Worm (Caenorhabditis elegans) whole organism, L1 larva: ENCODE results near the gene deg-1.

ENCODE experiments used
- C04F5.9 ChIP-seq: sonication (generic microtip); optimal IDR thresholded peaks from 2 replicates; lab custom pipeline; 2016; ENCODE audit warnings: missing genetic modification characterization, missing compliant biosample characterization
- C16A3.4 ChIP-seq: fragments of 150-350 bp; optimal IDR thresholded peaks from 2 replicates; lab custom pipeline; 2014; ENCODE audit warnings: missing biosample characterization, missing genetic modification characterization
- C34B4.2 ChIP-seq: sonication (generic microtip); optimal IDR thresholded peaks from 2 replicates; lab custom pipeline; 2017; ENCODE audit warnings: mild to moderate bottlenecking, missing genetic modification characterization, missing compliant biosample characterization
- Y116A8C.19 ChIP-seq: sonication (generic microtip); optimal IDR thresholded peaks from 2 replicates; lab custom pipeline; 2016; ENCODE audit warnings: missing compliant biosample characterization, missing genetic modification characterization, borderline replicate concordance
- aha-1 ChIP-seq: fragments of 150-350 bp; optimal IDR thresholded peaks from 2 replicates; lab custom pipeline; 2014; ENCODE audit warnings: missing biosample characterization, missing genetic modification characterization
- alr-1 ChIP-seq: fragments of 200-800 bp; sonication (Bioruptor generic); optimal IDR thresholded peaks from 2 replicates; lab custom pipeline; 2018; ENCODE audit warnings: borderline replicate concordance, mild to moderate bottlenecking, missing genetic modification characterization, missing compliant biosample characterization
- ama-1 ChIP-seq: fragments of 150-350 bp; optimal IDR thresholded peaks from 2 replicates; lab custom pipeline; 2014
- ceh-63 ChIP-seq: fragments of 200-800 bp; sonication (Bioruptor generic); optimal IDR thresholded peaks from 2 replicates; lab custom pipeline; 2018; ENCODE audit warnings: mild to moderate bottlenecking, missing genetic modification characterization, missing compliant biosample characterization
- ceh-8 ChIP-seq: fragments of 200-800 bp; sonication (Bioruptor generic); optimal IDR thresholded peaks from 2 replicates; lab custom pipeline; 2018; ENCODE audit warnings: mild to moderate bottlenecking, missing genetic modification characterization, moderate library complexity, missing compliant biosample characterization
- ceh-88 ChIP-seq: fragments of 200-800 bp; sonication (Bioruptor generic); IDR thresholded peaks from 2 replicates; pipeline ENCODE4 v1.3.6; 2022; ENCODE audit warnings: missing genetic modification characterization, missing compliant biosample characterization
- ces-1 ChIP-seq: fragments of 150-350 bp; optimal IDR thresholded peaks from 2 replicates; lab custom pipeline; 2014; ENCODE audit warnings: missing biosample characterization, missing genetic modification reagents, missing genetic modification characterization
- dsc-1 ChIP-seq: sonication (generic microtip); optimal IDR thresholded peaks from 2 replicates; lab custom pipeline; 2016; ENCODE audit warnings: mild to moderate bottlenecking, missing genetic modification characterization, missing compliant biosample characterization
- efl-1 ChIP-seq, 4 experiments: fragments of 150-350 bp; optimal IDR thresholded peaks in 3 of 4; peaks in 1 of 4; 1 replicate in 1 of 4; 2 replicates in 3 of 4; lab custom pipeline; 2014; ENCODE audit warnings: missing biosample characterization in 2 of 4, missing genetic modification characterization in 2 of 4, missing genetic modification reagents in 2 of 4
- egl-13 ChIP-seq: sonication (generic microtip); optimal IDR thresholded peaks from 2 replicates; lab custom pipeline; 2016; ENCODE audit warnings: missing genotype, missing genetic modification reagents, missing genetic modification characterization, missing compliant biosample characterization
- elt-2 ChIP-seq: sonication (generic microtip); optimal IDR thresholded peaks from 2 replicates; lab custom pipeline; 2016; ENCODE audit warnings: missing genetic modification characterization, mild to moderate bottlenecking, inconsistent platforms, missing compliant biosample characterization, missing genetic modification reagents
- elt-3 ChIP-seq, 6 experiments: fragments of 150-350 bp in 1 of 6; sonication (generic microtip); optimal IDR thresholded peaks; 2 replicates each; lab custom pipeline; 2017 to 2018; ENCODE audit warnings: missing biosample characterization in 6 of 6, missing genetic modification characterization in 6 of 6, inconsistent platforms in 1 of 6
- ets-5 ChIP-seq: fragments of 200-800 bp; sonication (Bioruptor generic); IDR thresholded peaks from 2 replicates; pipeline ENCODE4 v1.3.6; 2022; ENCODE audit warnings: missing genetic modification characterization, missing compliant biosample characterization
- fkh-10 ChIP-seq: sonication (generic microtip); optimal IDR thresholded peaks from 2 replicates; lab custom pipeline; 2017; ENCODE audit warnings: missing biosample characterization, missing genetic modification reagents, missing genetic modification characterization
- fkh-8 ChIP-seq: sonication (generic microtip); optimal IDR thresholded peaks from 2 replicates; lab custom pipeline; 2016; ENCODE audit warnings: mild to moderate bottlenecking, missing genetic modification characterization, missing compliant biosample characterization
- fos-1 ChIP-seq: fragments of 150-350 bp; optimal IDR thresholded peaks from 2 replicates; lab custom pipeline; 2014; ENCODE audit warnings: missing biosample characterization, missing genetic modification characterization
- grh-1 ChIP-seq: fragments of 200-800 bp; sonication (Bioruptor generic); IDR thresholded peaks from 2 replicates; pipeline ENCODE4 v1.3.6; 2022; ENCODE audit warnings: missing genetic modification reagents, missing genetic modification characterization, missing compliant biosample characterization
- hlh-17 ChIP-seq: fragments of 200-800 bp; sonication (Bioruptor generic); optimal IDR thresholded peaks from 2 replicates; lab custom pipeline; 2018; ENCODE audit warnings: missing genetic modification characterization, mild to moderate bottlenecking, missing compliant biosample characterization, moderate library complexity, borderline replicate concordance
- hlh-4 ChIP-seq: sonication (generic microtip); optimal IDR thresholded peaks from 2 replicates; lab custom pipeline; 2016; ENCODE audit warnings: mild to moderate bottlenecking, missing genetic modification characterization, missing compliant biosample characterization
- irx-1 ChIP-seq: sonication (generic microtip); optimal IDR thresholded peaks from 2 replicates; lab custom pipeline; 2016; ENCODE audit warnings: missing genetic modification characterization, missing compliant biosample characterization
- isw-1 ChIP-seq: fragments of 200-800 bp; sonication (Bioruptor generic); IDR thresholded peaks from 2 replicates; pipeline ENCODE4 v1.3.6; 2022; ENCODE audit warnings: missing genetic modification characterization, missing compliant biosample characterization
- jun-1 ChIP-seq: fragments of 150-350 bp; optimal IDR thresholded peaks from 2 replicates; lab custom pipeline; 2014; ENCODE audit warnings: missing biosample characterization, missing genetic modification reagents, missing genetic modification characterization
- lin-13 ChIP-seq: fragments of 150-350 bp; optimal IDR thresholded peaks from 2 replicates; lab custom pipeline; 2014; ENCODE audit warnings: missing biosample characterization, missing genetic modification reagents, missing genetic modification characterization
- lin-14 ChIP-seq: fragments of 200-800 bp; sonication (Bioruptor generic); optimal IDR thresholded peaks from 2 replicates; lab custom pipeline; 2018; ENCODE audit warnings: mild to moderate bottlenecking, missing genetic modification characterization, moderate library complexity, missing compliant biosample characterization
- lin-35 ChIP-seq, 2 experiments: fragments of 150-350 bp; optimal IDR thresholded peaks; 2 replicates each; lab custom pipeline; 2014; ENCODE audit warnings: missing biosample characterization in 2 of 2, missing genetic modification characterization in 2 of 2, missing genetic modification reagents in 2 of 2
- lir-3 ChIP-seq: sonication (generic microtip); optimal IDR thresholded peaks from 2 replicates; lab custom pipeline; 2016; ENCODE audit warnings: mild to moderate bottlenecking, missing genetic modification characterization, moderate library complexity, missing compliant biosample characterization; ENCODE audit not compliant: poor library complexity
- lsy-2 ChIP-seq, 2 experiments: fragments of 150-350 bp; optimal IDR thresholded peaks; 2 replicates each; lab custom pipeline; 2014; ENCODE audit warnings: missing biosample characterization in 2 of 2, missing genetic modification characterization in 2 of 2
- mef-2 ChIP-seq: fragments of 150-350 bp; optimal IDR thresholded peaks from 2 replicates; lab custom pipeline; 2014; ENCODE audit warnings: missing biosample characterization, missing genetic modification characterization
- mep-1 ChIP-seq: fragments of 150-350 bp; optimal IDR thresholded peaks from 2 replicates; lab custom pipeline; 2014; ENCODE audit warnings: missing biosample characterization, missing genetic modification characterization
- nhr-11 ChIP-seq: fragments of 150-350 bp; optimal IDR thresholded peaks from 2 replicates; lab custom pipeline; 2014; ENCODE audit warnings: missing biosample characterization, missing genetic modification characterization
- nhr-12 ChIP-seq: sonication (generic microtip); optimal IDR thresholded peaks from 2 replicates; lab custom pipeline; 2017; ENCODE audit warnings: missing biosample characterization, missing genetic modification characterization
- nhr-19 ChIP-seq: fragments of 200-800 bp; sonication (Bioruptor generic); conservative IDR thresholded peaks from 2 replicates; pipeline ENCODE4 v1.3.6; 2022; ENCODE audit warnings: missing genetic modification characterization, missing compliant biosample characterization
- nhr-47 ChIP-seq: sonication (generic microtip); optimal IDR thresholded peaks from 2 replicates; lab custom pipeline; 2016; ENCODE audit warnings: mild to moderate bottlenecking, missing genetic modification characterization, moderate library complexity, missing compliant biosample characterization
- nhr-71 ChIP-seq: sonication (generic microtip); optimal IDR thresholded peaks from 2 replicates; lab custom pipeline; 2016; ENCODE audit warnings: mild to moderate bottlenecking, missing genetic modification characterization, moderate library complexity, missing compliant biosample characterization
- nhr-84 ChIP-seq: sonication (generic microtip); optimal IDR thresholded peaks from 2 replicates; lab custom pipeline; 2017; ENCODE audit warnings: missing biosample characterization, missing genetic modification characterization
- pag-3 ChIP-seq: sonication (generic microtip); optimal IDR thresholded peaks from 2 replicates; lab custom pipeline; 2017; ENCODE audit warnings: missing genetic modification characterization, mild to moderate bottlenecking, missing compliant biosample characterization, antibody characterized with exemption, borderline replicate concordance; ENCODE audit not compliant: insufficient read depth
- rnt-1 ChIP-seq: sonication (generic microtip); optimal IDR thresholded peaks from 2 replicates; lab custom pipeline; 2016; ENCODE audit warnings: mild to moderate bottlenecking, missing genetic modification characterization, moderate library complexity, missing compliant biosample characterization
- snpc-4 ChIP-seq: fragments of 150-350 bp; optimal IDR thresholded peaks from 2 replicates; lab custom pipeline; 2014; ENCODE audit warnings: missing biosample characterization, missing genetic modification characterization
- snu-23 ChIP-seq: sonication (generic microtip); optimal IDR thresholded peaks from 2 replicates; lab custom pipeline; 2016; ENCODE audit warnings: missing genetic modification characterization, missing compliant biosample characterization
- tlp-1 ChIP-seq: fragments of 150-350 bp; optimal IDR thresholded peaks from 2 replicates; lab custom pipeline; 2014; ENCODE audit warnings: missing biosample characterization, missing genetic modification characterization
- unc-30 ChIP-seq: sonication (generic microtip); optimal IDR thresholded peaks from 2 replicates; lab custom pipeline; 2017; ENCODE audit warnings: missing biosample characterization, missing genetic modification characterization
- unc-62 ChIP-seq: fragments of 150-350 bp; optimal IDR thresholded peaks from 2 replicates; lab custom pipeline; 2014; ENCODE audit warnings: missing biosample characterization, missing genetic modification reagents, missing genetic modification characterization
- unc-98 ChIP-seq: fragments of 200-800 bp; sonication (Bioruptor generic); IDR thresholded peaks from 2 replicates; pipeline ENCODE4 v1.3.6; 2022; ENCODE audit warnings: missing genetic modification characterization, missing compliant biosample characterization
- zag-1 ChIP-seq: fragments of 150-350 bp; optimal IDR thresholded peaks from 2 replicates; lab custom pipeline; 2014; ENCODE audit warnings: missing biosample characterization, missing genetic modification characterization
- zip-4 ChIP-seq: fragments of 200-800 bp; sonication (Bioruptor generic); optimal IDR thresholded peaks from 2 replicates; lab custom pipeline; 2018; ENCODE audit warnings: mild to moderate bottlenecking, missing genetic modification characterization, moderate library complexity, missing compliant biosample characterization

The deg-1 gene

DNA sequence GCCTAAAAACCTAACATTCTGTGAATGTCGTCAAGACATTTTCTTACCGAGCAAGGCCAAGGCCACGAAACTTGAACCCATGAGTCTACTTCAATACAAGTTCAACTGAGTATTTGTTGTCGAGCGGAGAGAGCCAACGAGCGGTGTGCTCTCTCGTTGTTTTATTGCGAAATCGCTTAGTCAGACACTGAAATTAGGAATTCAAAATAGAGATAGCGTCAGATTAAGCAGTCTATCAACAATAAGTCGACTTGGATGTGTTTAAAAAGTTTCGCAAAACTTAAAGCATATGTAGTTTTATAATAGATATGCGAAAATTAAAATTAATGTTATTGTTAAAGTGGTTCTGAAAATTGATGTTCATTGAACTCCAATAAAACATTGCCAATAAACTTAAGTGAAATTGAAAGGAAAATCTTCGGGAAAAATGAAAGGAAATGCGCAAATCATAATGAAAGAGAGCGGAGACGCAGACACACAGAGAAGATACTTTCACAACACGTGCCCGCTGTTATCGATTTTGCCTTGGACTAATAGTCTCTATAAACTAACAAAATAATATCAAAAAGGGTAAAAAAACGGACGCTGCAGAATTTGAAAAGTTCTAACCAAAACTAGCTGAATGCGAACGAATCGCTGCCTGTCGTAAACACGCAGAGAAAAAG lies 40.6 kb downstream of the deg-1 start, which contains the start of gene ZK154.6 (continued):
- no peak for TF ChIP-seq lin-13 (GFP tag; lab: Kevin White, UChicago)
- no peak for TF ChIP-seq lir-3 (tag; lab: Kevin White, UChicago)
- no peak for TF ChIP-seq ceh-8 (GFP tag; lab: Kevin White, UChicago)
- no peak for TF ChIP-seq fkh-8 (tag; lab: Kevin White, UChicago)
- TF ChIP-seq unc-30, result no peak
- peak; percentile 1 for TF ChIP-seq snpc-4 (tag; lab: Kevin White, UChicago)
- TF ChIP-seq C04F5.9 (tag; lab: Kevin White, UChicago), result no peak
- TF ChIP-seq Y116A8C.19 (tag; lab: Kevin White, UChicago), result no peak
- no peak for TF ChIP-seq aha-1
- no peak for TF ChIP-seq ceh-63
- no peak for TF ChIP-seq hlh-17
- no peak for TF ChIP-seq fos-1 (tag; lab: Kevin White, UChicago)
- no peak for TF ChIP-seq alr-1 (tag; lab: Kevin White, UChicago)
- no peak for TF ChIP-seq fkh-10 (GFP tag; lab: Kevin White, UChicago)
- TF ChIP-seq elt-3 (tag; optimal IDR thresholded peaks at IDR 0.05; lab: Kevin White, UChicago), result peak in 2 of 6 experiments; percentile 29 to 57
- TF ChIP-seq ets-5 (GFP tag; lab: Robert Waterston, UW), result no peak
- TF ChIP-seq ces-1 (GFP tag; lab: Kevin White, UChicago), result no peak
- TF ChIP-seq ceh-88, result no peak
- no peak for TF ChIP-seq pag-3 (tag; lab: Kevin White, UChicago)
- TF ChIP-seq nhr-47, result peak; percentile 52
- peak in 1 of 2 experiments; percentile 37 for TF ChIP-seq lsy-2 (tag; optimal IDR thresholded peaks at IDR 0.05; lab: Kevin White, UChicago)
- TF ChIP-seq jun-1 (tag; lab: Kevin White, UChicago), result no peak
- peak in 1 of 2 experiments; percentile 46 for TF ChIP-seq lin-35 (GFP tag; optimal IDR thresholded peaks at IDR 0.05; lab: Kevin White, UChicago)
- no peak for TF ChIP-seq unc-62
- peak; percentile 66 for TF ChIP-seq lin-14 (GFP tag; lab: Kevin White, UChicago)
- no peak for TF ChIP-seq mef-2 (tag; lab: Kevin White, UChicago)
- TF ChIP-seq efl-1 (optimal IDR thresholded peaks at IDR 0.05; lab: Kevin White, UChicago), result peak in 1 of 2 experiments; percentile 18
- TF ChIP-seq efl-1 (GFP tag; optimal IDR thresholded peaks at IDR 0.05 in 1 of 2; lab: Kevin White, UChicago), result peak; percentile 26 to 82
- TF ChIP-seq isw-1, result no peak
- no peak for TF ChIP-seq tlp-1 (tag; lab: Kevin White, UChicago)
- TF ChIP-seq egl-13 (tag; lab: Kevin White, UChicago), result no peak
- no peak for TF ChIP-seq zag-1 (tag; lab: Kevin White, UChicago)
- peak; percentile 69 for TF ChIP-seq mep-1
- peak; percentile 71 for TF ChIP-seq zip-4 (GFP tag; lab: Kevin White, UChicago)
- TF ChIP-seq nhr-71 (tag; lab: Kevin White, UChicago), result peak; percentile 62
- TF ChIP-seq nhr-84 (tag; lab: Kevin White, UChicago), result no peak
- TF ChIP-seq nhr-19 (GFP tag; lab: Robert Waterston, UW), result 0 out of 2 replicates have a peak, but pooled peaks have one; percentile 27
- TF ChIP-seq C16A3.4 (tag; lab: Kevin White, UChicago), result peak; percentile 5

DNA sequence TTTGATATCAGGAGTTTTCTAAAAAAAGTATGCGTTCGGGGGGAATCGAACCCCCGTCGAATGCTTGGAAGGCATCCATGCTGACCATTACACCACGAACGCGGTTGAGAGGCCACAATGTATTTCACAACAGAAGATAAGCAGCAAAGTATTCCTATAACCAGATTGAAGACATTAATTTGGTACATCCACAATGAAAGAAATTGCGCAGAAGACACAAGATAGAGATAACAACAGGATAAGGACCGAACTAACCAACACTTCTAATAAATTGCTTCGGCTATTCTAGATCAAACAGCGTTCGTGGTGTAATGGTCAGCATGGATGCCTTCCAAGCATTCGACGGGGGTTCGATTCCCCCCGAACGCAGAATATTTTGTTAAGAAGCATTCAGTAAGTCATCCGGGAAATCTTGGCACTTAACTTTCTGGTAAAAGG lies 41.5 kb downstream of the deg-1 start:
- TF ChIP-seq C34B4.2 (tag; lab: Kevin White, UChicago) (no peak), snu-23 (peak; percentile 19), dsc-1 (tag; lab: Kevin White, UChicago) (peak; percentile 2), unc-98 (GFP tag; lab: Robert Waterston, UW) (no peak), grh-1 (GFP tag; lab: Robert Waterston, UW) (no peak), lin-14 (GFP tag; lab: Kevin White, UChicago) (no peak), fkh-8 (tag; lab: Kevin White, UChicago) (no peak), elt-3 (tag; optimal IDR thresholded peaks at IDR 0.05; lab: Kevin White, UChicago) (peak in 1 of 6 experiments; percentile 42), efl-1 (optimal IDR thresholded peaks at IDR 0.05; lab: Kevin White, UChicago) (no peak), efl-1 (GFP tag; optimal IDR thresholded peaks at IDR 0.05 in 1 of 2; lab: Kevin White, UChicago) (peak in 1 of 2 experiments; percentile 88), unc-62 (no peak), lin-35 (GFP tag; optimal IDR thresholded peaks at IDR 0.05; lab: Kevin White, UChicago) (peak in 1 of 2 experiments; percentile 40), aha-1 (no peak), rnt-1 (tag; lab: Kevin White, UChicago) (peak; percentile 11), nhr-11 (no peak), ama-1 (no peak), alr-1 (tag; lab: Kevin White, UChicago) (no peak), nhr-12 (tag; lab: Kevin White, UChicago) (no peak), hlh-17 (no peak), irx-1 (tag; lab: Kevin White, UChicago) (no peak), jun-1 (tag; lab: Kevin White, UChicago) (peak; percentile 3), elt-2 (tag; lab: Kevin White, UChicago) (no peak), hlh-4 (tag; lab: Kevin White, UChicago) (no peak)
